Worm (Caenorhabditis elegans) whole organism, L1 larva: ENCODE measurements around the gene zig-13.
A peak's percentile ranks its signal among the peaks of the same experiment; 100 is the strongest.

Experiments used
- C04F5.9 ChIP-seq: sonication (generic microtip); optimal IDR thresholded peaks from 2 replicates; lab custom pipeline; 2016; ENCODE audit warnings: missing genetic modification characterization, missing compliant biosample characterization
- C16A3.4 ChIP-seq: fragments of 150-350 bp; optimal IDR thresholded peaks from 2 replicates; lab custom pipeline; 2014; ENCODE audit warnings: missing biosample characterization, missing genetic modification characterization
- C34B4.2 ChIP-seq: sonication (generic microtip); optimal IDR thresholded peaks from 2 replicates; lab custom pipeline; 2017; ENCODE audit warnings: mild to moderate bottlenecking, missing genetic modification characterization, missing compliant biosample characterization
- F16B12.6 ChIP-seq: fragments of 150-350 bp; optimal IDR thresholded peaks from 2 replicates; lab custom pipeline; 2014; ENCODE audit warnings: missing biosample characterization, missing genetic modification characterization
- Y116A8C.19 ChIP-seq: sonication (generic microtip); optimal IDR thresholded peaks from 2 replicates; lab custom pipeline; 2016; ENCODE audit warnings: missing compliant biosample characterization, missing genetic modification characterization, borderline replicate concordance
- aly-2 ChIP-seq: fragments of 150-350 bp; optimal IDR thresholded peaks from 2 replicates; lab custom pipeline; 2014; ENCODE audit warnings: missing biosample characterization, missing genetic modification characterization
- ama-1 ChIP-seq: fragments of 150-350 bp; optimal IDR thresholded peaks from 2 replicates; lab custom pipeline; 2014
- blmp-1 ChIP-seq: fragments of 150-350 bp; optimal IDR thresholded peaks from 2 replicates; lab custom pipeline; 2014; ENCODE audit warnings: missing biosample characterization, missing genetic modification characterization
- ceh-90 ChIP-seq: sonication (generic microtip); optimal IDR thresholded peaks from 2 replicates; lab custom pipeline; 2016; ENCODE audit warnings: missing genetic modification characterization, missing compliant biosample characterization
- ces-1 ChIP-seq: fragments of 150-350 bp; optimal IDR thresholded peaks from 2 replicates; lab custom pipeline; 2014; ENCODE audit warnings: missing biosample characterization, missing genetic modification reagents, missing genetic modification characterization
- dpl-1 ChIP-seq, 3 experiments: fragments of 150-350 bp in 2 of 3; sonication (generic microtip) in 1 of 3; optimal IDR thresholded peaks; 2 replicates each; lab custom pipeline; 2014 to 2017; ENCODE audit warnings: missing biosample characterization in 3 of 3, missing genetic modification characterization in 3 of 3, missing genetic modification reagents in 3 of 3
- dsc-1 ChIP-seq: sonication (generic microtip); optimal IDR thresholded peaks from 2 replicates; lab custom pipeline; 2016; ENCODE audit warnings: mild to moderate bottlenecking, missing genetic modification characterization, missing compliant biosample characterization
- efl-3 ChIP-seq: fragments of 200-800 bp; sonication (Bioruptor generic); optimal IDR thresholded peaks from 2 replicates; lab custom pipeline; 2018; ENCODE audit warnings: mild to moderate bottlenecking, missing genetic modification characterization, missing compliant biosample characterization
- egl-13 ChIP-seq: sonication (generic microtip); optimal IDR thresholded peaks from 2 replicates; lab custom pipeline; 2016; ENCODE audit warnings: missing genotype, missing genetic modification reagents, missing genetic modification characterization, missing compliant biosample characterization
- elt-2 ChIP-seq: sonication (generic microtip); optimal IDR thresholded peaks from 2 replicates; lab custom pipeline; 2016; ENCODE audit warnings: missing genetic modification characterization, mild to moderate bottlenecking, inconsistent platforms, missing compliant biosample characterization, missing genetic modification reagents
- elt-3 ChIP-seq, 6 experiments: fragments of 150-350 bp in 1 of 6; sonication (generic microtip); optimal IDR thresholded peaks; 2 replicates each; lab custom pipeline; 2017 to 2018; ENCODE audit warnings: missing biosample characterization in 6 of 6, missing genetic modification characterization in 6 of 6, inconsistent platforms in 1 of 6
- fkh-10 ChIP-seq: sonication (generic microtip); optimal IDR thresholded peaks from 2 replicates; lab custom pipeline; 2017; ENCODE audit warnings: missing biosample characterization, missing genetic modification reagents, missing genetic modification characterization
- fkh-8 ChIP-seq: sonication (generic microtip); optimal IDR thresholded peaks from 2 replicates; lab custom pipeline; 2016; ENCODE audit warnings: mild to moderate bottlenecking, missing genetic modification characterization, missing compliant biosample characterization
- hlh-4 ChIP-seq: sonication (generic microtip); optimal IDR thresholded peaks from 2 replicates; lab custom pipeline; 2016; ENCODE audit warnings: mild to moderate bottlenecking, missing genetic modification characterization, missing compliant biosample characterization
- irx-1 ChIP-seq: sonication (generic microtip); optimal IDR thresholded peaks from 2 replicates; lab custom pipeline; 2016; ENCODE audit warnings: missing genetic modification characterization, missing compliant biosample characterization
- jun-1 ChIP-seq: fragments of 150-350 bp; optimal IDR thresholded peaks from 2 replicates; lab custom pipeline; 2014; ENCODE audit warnings: missing biosample characterization, missing genetic modification reagents, missing genetic modification characterization
- lin-13 ChIP-seq: fragments of 150-350 bp; optimal IDR thresholded peaks from 2 replicates; lab custom pipeline; 2014; ENCODE audit warnings: missing biosample characterization, missing genetic modification reagents, missing genetic modification characterization
- lin-14 ChIP-seq: fragments of 200-800 bp; sonication (Bioruptor generic); optimal IDR thresholded peaks from 2 replicates; lab custom pipeline; 2018; ENCODE audit warnings: mild to moderate bottlenecking, missing genetic modification characterization, moderate library complexity, missing compliant biosample characterization
- lin-15B ChIP-seq: fragments of 150-350 bp; sonication (generic microtip); optimal IDR thresholded peaks from 3 replicates; lab custom pipeline; 2014; ENCODE audit warnings: missing biosample characterization, missing genetic modification characterization
- lin-39 ChIP-seq: fragments of 150-350 bp; optimal IDR thresholded peaks from 2 replicates; lab custom pipeline; 2014; ENCODE audit warnings: missing biosample characterization, missing genetic modification reagents, missing genetic modification characterization
- lsy-2 ChIP-seq, 2 experiments: fragments of 150-350 bp; optimal IDR thresholded peaks; 2 replicates each; lab custom pipeline; 2014; ENCODE audit warnings: missing biosample characterization in 2 of 2, missing genetic modification characterization in 2 of 2
- mab-9 ChIP-seq: fragments of 200-800 bp; sonication (Bioruptor generic); IDR thresholded peaks from 2 replicates; pipeline ENCODE4 v1.3.6; 2022; ENCODE audit warnings: missing genetic modification reagents, missing genetic modification characterization, missing compliant biosample characterization
- mef-2 ChIP-seq: fragments of 150-350 bp; optimal IDR thresholded peaks from 2 replicates; lab custom pipeline; 2014; ENCODE audit warnings: missing biosample characterization, missing genetic modification characterization
- mep-1 ChIP-seq: fragments of 150-350 bp; optimal IDR thresholded peaks from 2 replicates; lab custom pipeline; 2014; ENCODE audit warnings: missing biosample characterization, missing genetic modification characterization
- nhr-11 ChIP-seq: fragments of 150-350 bp; optimal IDR thresholded peaks from 2 replicates; lab custom pipeline; 2014; ENCODE audit warnings: missing biosample characterization, missing genetic modification characterization
- nhr-19 ChIP-seq: fragments of 200-800 bp; sonication (Bioruptor generic); conservative IDR thresholded peaks from 2 replicates; pipeline ENCODE4 v1.3.6; 2022; ENCODE audit warnings: missing genetic modification characterization, missing compliant biosample characterization
- nhr-237 ChIP-seq: fragments of 150-350 bp; optimal IDR thresholded peaks from 2 replicates; lab custom pipeline; 2014; ENCODE audit warnings: missing biosample characterization, missing genetic modification characterization
- nhr-47 ChIP-seq: sonication (generic microtip); optimal IDR thresholded peaks from 2 replicates; lab custom pipeline; 2016; ENCODE audit warnings: mild to moderate bottlenecking, missing genetic modification characterization, moderate library complexity, missing compliant biosample characterization
- nhr-71 ChIP-seq: sonication (generic microtip); optimal IDR thresholded peaks from 2 replicates; lab custom pipeline; 2016; ENCODE audit warnings: mild to moderate bottlenecking, missing genetic modification characterization, moderate library complexity, missing compliant biosample characterization
- nhr-77 ChIP-seq: fragments of 150-350 bp; optimal IDR thresholded peaks from 2 replicates; lab custom pipeline; 2014; ENCODE audit warnings: missing biosample characterization, missing genetic modification characterization
- nhr-84 ChIP-seq: sonication (generic microtip); optimal IDR thresholded peaks from 2 replicates; lab custom pipeline; 2017; ENCODE audit warnings: missing biosample characterization, missing genetic modification characterization
- nhr-90 ChIP-seq: sonication (generic microtip); optimal IDR thresholded peaks from 2 replicates; lab custom pipeline; 2016; ENCODE audit warnings: mild to moderate bottlenecking, missing genetic modification characterization, missing compliant biosample characterization; ENCODE audit not compliant: poor library complexity
- pag-3 ChIP-seq: sonication (generic microtip); optimal IDR thresholded peaks from 2 replicates; lab custom pipeline; 2017; ENCODE audit warnings: missing genetic modification characterization, mild to moderate bottlenecking, missing compliant biosample characterization, antibody characterized with exemption, borderline replicate concordance; ENCODE audit not compliant: insufficient read depth
- pax-3 ChIP-seq: fragments of 200-800 bp; sonication (Bioruptor generic); optimal IDR thresholded peaks from 2 replicates; lab custom pipeline; 2018; ENCODE audit warnings: mild to moderate bottlenecking, missing genetic modification characterization, moderate library complexity, missing compliant biosample characterization
- rnt-1 ChIP-seq: sonication (generic microtip); optimal IDR thresholded peaks from 2 replicates; lab custom pipeline; 2016; ENCODE audit warnings: mild to moderate bottlenecking, missing genetic modification characterization, moderate library complexity, missing compliant biosample characterization
- snu-23 ChIP-seq: sonication (generic microtip); optimal IDR thresholded peaks from 2 replicates; lab custom pipeline; 2016; ENCODE audit warnings: missing genetic modification characterization, missing compliant biosample characterization
- sptf-1 ChIP-seq: fragments of 150-350 bp; optimal IDR thresholded peaks from 2 replicates; lab custom pipeline; 2014; ENCODE audit warnings: missing biosample characterization, missing genetic modification characterization
- swsn-7 ChIP-seq: sonication (generic microtip); optimal IDR thresholded peaks from 2 replicates; lab custom pipeline; 2016; ENCODE audit warnings: missing genetic modification characterization, missing compliant biosample characterization
- tlp-1 ChIP-seq: fragments of 150-350 bp; optimal IDR thresholded peaks from 2 replicates; lab custom pipeline; 2014; ENCODE audit warnings: missing biosample characterization, missing genetic modification characterization
- unc-30 ChIP-seq: sonication (generic microtip); optimal IDR thresholded peaks from 2 replicates; lab custom pipeline; 2017; ENCODE audit warnings: missing biosample characterization, missing genetic modification characterization
- unc-62 ChIP-seq: fragments of 150-350 bp; optimal IDR thresholded peaks from 2 replicates; lab custom pipeline; 2014; ENCODE audit warnings: missing biosample characterization, missing genetic modification reagents, missing genetic modification characterization
- unc-98 ChIP-seq: fragments of 200-800 bp; sonication (Bioruptor generic); IDR thresholded peaks from 2 replicates; pipeline ENCODE4 v1.3.6; 2022; ENCODE audit warnings: missing genetic modification characterization, missing compliant biosample characterization
- vab-15 ChIP-seq: sonication (generic microtip); optimal IDR thresholded peaks from 2 replicates; lab custom pipeline; 2017; ENCODE audit warnings: missing genotype, mild to moderate bottlenecking, missing genetic modification characterization, missing compliant biosample characterization
- xbp-1 ChIP-seq: sonication (generic microtip); optimal IDR thresholded peaks from 2 replicates; lab custom pipeline; 2016; ENCODE audit warnings: missing genetic modification characterization, missing compliant biosample characterization
- zag-1 ChIP-seq: fragments of 150-350 bp; optimal IDR thresholded peaks from 2 replicates; lab custom pipeline; 2014; ENCODE audit warnings: missing biosample characterization, missing genetic modification characterization
- zip-4 ChIP-seq: fragments of 200-800 bp; sonication (Bioruptor generic); optimal IDR thresholded peaks from 2 replicates; lab custom pipeline; 2018; ENCODE audit warnings: mild to moderate bottlenecking, missing genetic modification characterization, moderate library complexity, missing compliant biosample characterization
- ztf-11 ChIP-seq, 2 experiments: sonication (generic microtip); optimal IDR thresholded peaks; 2 replicates each; lab custom pipeline; 2016 to 2017; ENCODE audit warnings: missing genetic modification characterization in 2 of 2, missing biosample characterization in 1 of 2, missing compliant biosample characterization in 1 of 2

Gene zig-13

ce11 chrIII:132118-132517 is 24.4 kb downstream of the zig-13 start, which contains the start of gene pals-22:
Gene pals-22 (plus strand): TSS chrIII:132418.
- no peak for TF ChIP-seq ztf-11 (tag; optimal IDR thresholded peaks at IDR 0.05; lab: Kevin White, UChicago)
- no peak for TF ChIP-seq hlh-4 (tag; lab: Kevin White, UChicago)
- TF ChIP-seq nhr-19 (GFP tag; lab: Robert Waterston, UW), result no peak
- TF ChIP-seq ama-1 (lab: Kevin White, UChicago), result no peak
- no peak for TF ChIP-seq fkh-8 (tag; lab: Kevin White, UChicago)
- TF ChIP-seq zip-4 (GFP tag; lab: Kevin White, UChicago), result no peak
- no peak for TF ChIP-seq nhr-71
- TF ChIP-seq lsy-2 (tag; optimal IDR thresholded peaks at IDR 0.05; lab: Kevin White, UChicago), result no peak
- no peak for TF ChIP-seq rnt-1 (tag; lab: Kevin White, UChicago)
- no peak for TF ChIP-seq jun-1 (tag; lab: Kevin White, UChicago)
- no peak for TF ChIP-seq lin-39
- TF ChIP-seq pag-3 (tag; lab: Kevin White, UChicago), result no peak
- TF ChIP-seq mab-9 (GFP tag; lab: Robert Waterston, UW), result no peak
- no peak for TF ChIP-seq sptf-1 (tag; lab: Kevin White, UChicago)
- TF ChIP-seq nhr-77 (tag; lab: Kevin White, UChicago), result no peak
- no peak for TF ChIP-seq nhr-84
- TF ChIP-seq irx-1, result no peak
- TF ChIP-seq egl-13 (tag; lab: Kevin White, UChicago), result no peak
- TF ChIP-seq, all 84 proteins: peak for 0

ce11 chrIII:131627-132026 is 24.9 kb downstream of the zig-13 start:
- TF ChIP-seq irx-1, result peak; percentile 9
- TF ChIP-seq mef-2, result no peak
- TF ChIP-seq pax-3 (tag; lab: Kevin White, UChicago), result no peak
- no peak for TF ChIP-seq nhr-84
- no peak for TF ChIP-seq ztf-11 (tag; optimal IDR thresholded peaks at IDR 0.05; lab: Kevin White, UChicago)
- no peak for TF ChIP-seq C34B4.2 (tag; lab: Kevin White, UChicago)
- TF ChIP-seq xbp-1 (tag; lab: Kevin White, UChicago), result peak; percentile 44
- TF ChIP-seq Y116A8C.19 (tag; lab: Kevin White, UChicago), result no peak
- peak; percentile 61 for TF ChIP-seq nhr-71
- TF ChIP-seq dpl-1 (GFP tag; optimal IDR thresholded peaks at IDR 0.05; lab: Kevin White, UChicago), result peak; percentile 32 to 72 (median 60)
- no peak for TF ChIP-seq zip-4 (GFP tag; lab: Kevin White, UChicago)
- no peak for TF ChIP-seq ces-1 (GFP tag; lab: Kevin White, UChicago)
- TF ChIP-seq elt-2, result peak; percentile 1
- TF ChIP-seq nhr-90 (tag; lab: Kevin White, UChicago), result no peak
- TF ChIP-seq nhr-11 (tag; lab: Kevin White, UChicago), result no peak
- TF ChIP-seq snu-23 (GFP tag; lab: Kevin White, UChicago), result peak; percentile 64
- TF ChIP-seq unc-62, result no peak
- peak; percentile 37 for TF ChIP-seq dsc-1 (tag; lab: Kevin White, UChicago)
- TF ChIP-seq lin-15B (tag; lab: Kevin White, UChicago), result peak; percentile 61
- TF ChIP-seq efl-3 (GFP tag; lab: Kevin White, UChicago), result no peak
- no peak for TF ChIP-seq aly-2 (tag; lab: Kevin White, UChicago)
- TF ChIP-seq lin-14 (GFP tag; lab: Kevin White, UChicago), result peak; percentile 77
- TF ChIP-seq tlp-1, result no peak
- TF ChIP-seq zag-1 (tag; lab: Kevin White, UChicago), result peak; percentile 14
- no peak for TF ChIP-seq C04F5.9 (tag; lab: Kevin White, UChicago)
- TF ChIP-seq nhr-237, result no peak
- TF ChIP-seq F16B12.6 (tag; lab: Kevin White, UChicago), result peak; percentile 60
- peak; percentile 55 for TF ChIP-seq nhr-47 (tag; lab: Kevin White, UChicago)
- peak; percentile 53 for TF ChIP-seq lin-13
- TF ChIP-seq hlh-4 (tag; lab: Kevin White, UChicago), result no peak
- peak; percentile 79 for TF ChIP-seq mep-1 (tag; lab: Kevin White, UChicago)
- TF ChIP-seq vab-15 (tag; lab: Kevin White, UChicago), result peak; percentile 89
- TF ChIP-seq elt-3 (tag; optimal IDR thresholded peaks at IDR 0.05; lab: Kevin White, UChicago), result no peak
- TF ChIP-seq ceh-90, result no peak
- peak; percentile 50 for TF ChIP-seq swsn-7 (tag; lab: Kevin White, UChicago)
- TF ChIP-seq fkh-10 (GFP tag; lab: Kevin White, UChicago), result no peak
- TF ChIP-seq C16A3.4 (tag; lab: Kevin White, UChicago), result peak; percentile 71
- TF ChIP-seq blmp-1 (tag; lab: Kevin White, UChicago), result peak; percentile 42
- TF ChIP-seq unc-98, result no peak
- no peak for TF ChIP-seq unc-30
